Fruit fly (Drosophila melanogaster): ENCODE results near the gene CG12483.

CG12483 gene

dm6 chr3L:93562-93961 lies 4.6 kb downstream of the CG12483 start:
- TF ChIP-seq Xrp1 (GFP tag; IDR thresholded peaks at IDR 0.05) (no peak), phol (tag; optimal IDR thresholded peaks at IDR 0.05) (no peak), Neu2 (GFP tag; optimal IDR thresholded peaks at IDR 0.05; ENCODE audit: borderline replicate concordance) (no peak), hkb (optimal IDR thresholded peaks at IDR 0.05) (no peak), hkb (GFP tag; IDR thresholded peaks at IDR 0.05) (no peak), hb (GFP tag; IDR thresholded peaks at IDR 0.05; ENCODE audit: partially characterized antibody) (no peak)

- TF ChIP-seq CG2120 (GFP tag; optimal IDR thresholded peaks at IDR 0.05) (no peak), CG3847 (GFP tag; IDR thresholded peaks at IDR 0.05) (no peak), HmgD (GFP tag; optimal IDR thresholded peaks at IDR 0.05) (no peak), CG18262 (tag; optimal IDR thresholded peaks at IDR 0.05) (no peak), CG33557 (GFP tag; optimal IDR thresholded peaks at IDR 0.05) (no peak), NC2β (GFP tag; optimal IDR thresholded peaks at IDR 0.05) (no peak), CG13894 (tag; optimal IDR thresholded peaks at IDR 0.05) (peak; percentile 27), pnt (GFP tag; optimal IDR thresholded peaks at IDR 0.05) (no peak), CG13123 (GFP tag; optimal IDR thresholded peaks at IDR 0.05) (no peak), Mrtf (GFP tag; IDR thresholded peaks at IDR 0.05) (no peak), CG7928 (GFP tag; optimal IDR thresholded peaks at IDR 0.05) (no peak), stwl (tag; optimal IDR thresholded peaks at IDR 0.05) (no peak), mam (GFP tag; optimal IDR thresholded peaks at IDR 0.05) (no peak), CG11247 (GFP tag; IDR thresholded peaks at IDR 0.05) (no peak), unc-4 (GFP tag; IDR thresholded peaks at IDR 0.05; ENCODE audit: partially characterized antibody) (no peak), ken (GFP tag; IDR thresholded peaks at IDR 0.05) (no peak), Eip74EF (GFP tag; optimal IDR thresholded peaks at IDR 0.05) (no peak), CG15696 (tag; optimal IDR thresholded peaks at IDR 0.05) (no peak), HLH54F (GFP tag; optimal IDR thresholded peaks at IDR 0.05) (no peak), CG4360 (GFP tag; IDR thresholded peaks at IDR 0.05) (0 out of 2 replicates have a peak, but pooled peaks have one; percentile 44), lilli (GFP tag; optimal IDR thresholded peaks at IDR 0.05) (no peak), kah (GFP tag; optimal IDR thresholded peaks at IDR 0.05) (no peak), slp2 (GFP tag; optimal IDR thresholded peaks at IDR 0.05) (no peak), Dp (GFP tag; optimal IDR thresholded peaks at IDR 0.05) (no peak), jigr1 (GFP tag; IDR thresholded peaks at IDR 0.05) (no peak), HmgZ (tag; optimal IDR thresholded peaks at IDR 0.05) (peak; percentile 46), Dref (GFP tag; IDR thresholded peaks at IDR 0.05) (no peak), CG10565 (GFP tag; optimal IDR thresholded peaks at IDR 0.05) (no peak), jumu (GFP tag; optimal IDR thresholded peaks at IDR 0.05) (no peak), CG6175 (GFP tag; IDR thresholded peaks at IDR 0.05) (no peak), CG8478 (optimal IDR thresholded peaks at IDR 0.05) (no peak), CG14667 (GFP tag; IDR thresholded peaks at IDR 0.05) (no peak), pum (GFP tag; optimal IDR thresholded peaks at IDR 0.05) (no peak), CG1233 (GFP tag; optimal IDR thresholded peaks at IDR 0.05) (no peak), CG11560 (tag; IDR thresholded peaks at IDR 0.05) (no peak), GATAe (GFP tag; conservative IDR thresholded peaks at IDR 0.05) (no peak), Neu2 (GFP tag; optimal IDR thresholded peaks at IDR 0.05; ENCODE audit: borderline replicate concordance) (no peak), vnd (GFP tag; IDR thresholded peaks at IDR 0.05; ENCODE audit: partially characterized antibody) (no peak), CG18764 (GFP tag; optimal IDR thresholded peaks at IDR 0.05) (no peak), CG12744 (GFP tag; optimal IDR thresholded peaks at IDR 0.05) (no peak), Atf-2 (GFP tag; optimal IDR thresholded peaks at IDR 0.05) (no peak), CG8765 (GFP tag; IDR thresholded peaks at IDR 0.05) (no peak), CG9797 (GFP tag; optimal IDR thresholded peaks at IDR 0.05) (no peak), CG5180 (GFP tag; optimal IDR thresholded peaks at IDR 0.05) (no peak), kni (GFP tag; optimal IDR thresholded peaks at IDR 0.05) (peak; percentile 23), Hey (tag; optimal IDR thresholded peaks at IDR 0.05) (peak; percentile 94)
Observed at dm6 chr3L:91933-92332, 6.2 kb downstream of the CG12483 start.

Measured in whole organism, embryonic.